Worm (Caenorhabditis elegans) whole organism, young adult: ENCODE measurements around the gene VB0395L.1.
A peak's percentile ranks its signal among the peaks of the same experiment; 100 is the strongest.

ENCODE experiments used
- B0261.1 ChIP-seq: sonication (generic microtip); optimal IDR thresholded peaks from 2 replicates; lab custom pipeline; 2016; ENCODE audit warnings: mild to moderate bottlenecking, missing genetic modification characterization, moderate library complexity, missing compliant biosample characterization
- D2030.7 ChIP-seq: fragments of 200-800 bp; sonication (Bioruptor generic); IDR thresholded peaks from 2 replicates; pipeline ENCODE4 v1.3.6; 2022; ENCODE audit warnings: missing genetic modification reagents, missing genetic modification characterization, missing compliant biosample characterization
- F23B12.7 ChIP-seq: sonication (generic microtip); optimal IDR thresholded peaks from 2 replicates; lab custom pipeline; 2017; ENCODE audit warnings: missing genetic modification characterization, mild to moderate bottlenecking, missing compliant biosample characterization, antibody characterized with exemption, moderate library complexity; ENCODE audit not compliant: insufficient read depth
- F55B11.4 ChIP-seq: sonication (generic microtip); optimal IDR thresholded peaks from 2 replicates; lab custom pipeline; 2016; ENCODE audit warnings: missing compliant biosample characterization, missing genetic modification characterization, borderline replicate concordance; ENCODE audit not compliant: insufficient read depth
- Y56A3A.18 ChIP-seq: fragments of 200-800 bp; sonication (Bioruptor generic); IDR thresholded peaks from 2 replicates; pipeline ENCODE4 v1.3.6; 2022; ENCODE audit warnings: missing genetic modification reagents, missing genetic modification characterization, missing compliant biosample characterization
- ama-1 ChIP-seq, 3 experiments: fragments of 150-350 bp in 1 of 3; sonication (generic microtip) in 2 of 3; optimal IDR thresholded peaks; 2 replicates each; lab custom pipeline; 2014 to 2018; ENCODE audit warnings: missing biosample characterization in 2 of 3, missing genetic modification characterization in 2 of 3, missing genetic modification reagents in 2 of 3
- attf-3 ChIP-seq: fragments of 200-800 bp; sonication (Bioruptor generic); conservative IDR thresholded peaks from 2 replicates; pipeline ENCODE4 v1.3.6; 2022; ENCODE audit warnings: missing genetic modification reagents, missing genetic modification characterization, missing compliant biosample characterization
- bed-1 ChIP-seq: fragments of 200-800 bp; sonication (Bioruptor generic); IDR thresholded peaks from 2 replicates; pipeline ENCODE4 v1.3.6; 2022; ENCODE audit warnings: missing genetic modification reagents, missing genetic modification characterization, missing compliant biosample characterization
- ccch-3 ChIP-seq: fragments of 200-800 bp; sonication (Bioruptor generic); optimal IDR thresholded peaks from 2 replicates; lab custom pipeline; 2018; ENCODE audit warnings: mild to moderate bottlenecking, missing genetic modification characterization, missing compliant biosample characterization
- ceh-40 ChIP-seq: fragments of 200-800 bp; sonication (Bioruptor generic); IDR thresholded peaks from 2 replicates; pipeline ENCODE4 v1.3.6; 2022; ENCODE audit warnings: missing genetic modification characterization, missing compliant biosample characterization
- ceh-79 ChIP-seq: sonication (generic microtip); optimal IDR thresholded peaks from 2 replicates; lab custom pipeline; 2017; ENCODE audit warnings: mild to moderate bottlenecking, missing genetic modification characterization, missing compliant biosample characterization
- ceh-91 ChIP-seq: fragments of 200-800 bp; sonication (Bioruptor generic); IDR thresholded peaks from 2 replicates; pipeline ENCODE4 v1.3.6; 2022; ENCODE audit warnings: missing genetic modification reagents, missing genetic modification characterization, missing compliant biosample characterization
- egl-18 ChIP-seq: fragments of 200-800 bp; sonication (Bioruptor generic); IDR thresholded peaks from 2 replicates; pipeline ENCODE4 v1.3.6; 2022; ENCODE audit warnings: missing genetic modification reagents, missing genetic modification characterization, missing compliant biosample characterization
- egl-44 ChIP-seq: fragments of 200-800 bp; sonication (Bioruptor generic); IDR thresholded peaks from 2 replicates; pipeline ENCODE4 v1.3.6; 2022; ENCODE audit warnings: missing genetic modification reagents, missing genetic modification characterization, missing compliant biosample characterization
- egrh-3 ChIP-seq: fragments of 200-800 bp; sonication (Bioruptor generic); IDR thresholded peaks from 2 replicates; pipeline ENCODE4 v1.3.6; 2022; ENCODE audit warnings: missing genetic modification reagents, missing genetic modification characterization, missing compliant biosample characterization
- ekl-4 ChIP-seq: fragments of 200-800 bp; sonication (Bioruptor generic); IDR thresholded peaks from 2 replicates; pipeline ENCODE4 v1.3.6; 2022; ENCODE audit warnings: missing genetic modification reagents, missing genetic modification characterization, missing compliant biosample characterization
- gei-17 ChIP-seq: fragments of 200-800 bp; sonication (Bioruptor generic); optimal IDR thresholded peaks from 2 replicates; lab custom pipeline; 2018; ENCODE audit warnings: mild to moderate bottlenecking, missing genetic modification characterization, missing compliant biosample characterization
- hsf-1 ChIP-seq: fragments of 200-800 bp; sonication (Bioruptor generic); IDR thresholded peaks from 2 replicates; pipeline ENCODE4 v1.3.6; 2022; ENCODE audit warnings: missing genetic modification reagents, missing genetic modification characterization, missing compliant biosample characterization
- lin-26 ChIP-seq: fragments of 200-800 bp; sonication (Bioruptor generic); IDR thresholded peaks from 2 replicates; pipeline ENCODE4 v1.3.6; 2022; ENCODE audit warnings: missing genetic modification reagents, missing genetic modification characterization, missing compliant biosample characterization
- lin-35 ChIP-seq, 3 experiments: fragments of 150-350 bp in 2 of 3; sonication (generic microtip) in 1 of 3; optimal IDR thresholded peaks; 2 replicates each; lab custom pipeline; 2014 to 2018; ENCODE audit warnings: missing biosample characterization in 3 of 3, missing genetic modification characterization in 3 of 3, missing genetic modification reagents in 3 of 3
- lsl-1 ChIP-seq: fragments of 200-800 bp; sonication (Bioruptor generic); optimal IDR thresholded peaks from 2 replicates; lab custom pipeline; 2018; ENCODE audit warnings: mild to moderate bottlenecking, missing genetic modification characterization, moderate library complexity, missing compliant biosample characterization
- madf-3 ChIP-seq: fragments of 200-800 bp; sonication (Bioruptor generic); IDR thresholded peaks from 2 replicates; pipeline ENCODE4 v1.3.6; 2022; ENCODE audit warnings: missing genetic modification reagents, missing genetic modification characterization, missing compliant biosample characterization
- madf-6 ChIP-seq: fragments of 200-800 bp; sonication (Bioruptor generic); IDR thresholded peaks from 2 replicates; pipeline ENCODE4 v1.3.6; 2022; ENCODE audit warnings: missing genetic modification reagents, missing genetic modification characterization, missing compliant biosample characterization
- madf-8 ChIP-seq: fragments of 200-800 bp; sonication (Bioruptor generic); conservative IDR thresholded peaks from 2 replicates; pipeline ENCODE4 v1.3.6; 2022; ENCODE audit warnings: missing genetic modification reagents, missing genetic modification characterization, missing compliant biosample characterization
- mcd-1 ChIP-seq: fragments of 200-800 bp; sonication (Bioruptor generic); IDR thresholded peaks from 2 replicates; pipeline ENCODE4 v1.3.6; 2022; ENCODE audit warnings: missing genetic modification reagents, missing genetic modification characterization, missing compliant biosample characterization
- nhr-27 ChIP-seq: fragments of 200-800 bp; sonication (Bioruptor generic); optimal IDR thresholded peaks from 2 replicates; lab custom pipeline; 2018; ENCODE audit warnings: mild to moderate bottlenecking, missing genetic modification characterization, moderate library complexity, missing compliant biosample characterization
- rcor-1 ChIP-seq: fragments of 200-800 bp; sonication (Bioruptor generic); IDR thresholded peaks from 2 replicates; pipeline ENCODE4 v1.3.6; 2022; ENCODE audit warnings: missing genetic modification reagents, missing genetic modification characterization, missing compliant biosample characterization
- repo-1 ChIP-seq: sonication (generic microtip); optimal IDR thresholded peaks from 2 replicates; lab custom pipeline; 2017; ENCODE audit warnings: mild to moderate bottlenecking, missing genetic modification characterization, missing compliant biosample characterization
- rpc-1 ChIP-seq, 2 experiments: fragments of 150-350 bp in 1 of 2; sonication (generic microtip) in 1 of 2; optimal IDR thresholded peaks; 2 replicates each; lab custom pipeline; 2014 to 2018; ENCODE audit warnings: missing biosample characterization in 1 of 2, missing genetic modification characterization in 1 of 2, missing genetic modification reagents in 1 of 2, missing genotype in 1 of 2
- snpc-3.4 ChIP-seq: sonication (generic microtip); optimal IDR thresholded peaks from 2 replicates; lab custom pipeline; 2017; ENCODE audit warnings: missing genetic modification characterization, mild to moderate bottlenecking, missing compliant biosample characterization, antibody characterized with exemption, moderate library complexity, missing genotype, missing genetic modification reagents
- snpc-4 ChIP-seq, 5 experiments: fragments of 150-350 bp in 1 of 5; sonication (generic microtip) in 4 of 5; optimal IDR thresholded peaks; 2 replicates each; lab custom pipeline; 2014 to 2018; ENCODE audit warnings: missing genetic modification characterization in 5 of 5, missing biosample characterization in 3 of 5, antibody characterized with exemption in 2 of 5, mild to moderate bottlenecking in 2 of 5, missing compliant biosample characterization in 2 of 5, missing genotype in 2 of 5, moderate library complexity in 2 of 5, missing genetic modification reagents in 1 of 5
- tbp1 ChIP-seq: fragments of 200-800 bp; sonication (Bioruptor generic); optimal IDR thresholded peaks from 2 replicates; lab custom pipeline; 2018; ENCODE audit warnings: mild to moderate bottlenecking, missing genetic modification characterization, missing compliant biosample characterization
- xnd-1 ChIP-seq: sonication (generic microtip); optimal IDR thresholded peaks from 2 replicates; lab custom pipeline; 2016; ENCODE audit warnings: missing genotype, missing genetic modification reagents, missing genetic modification characterization, missing compliant biosample characterization
- zfh-2 ChIP-seq: fragments of 200-800 bp; sonication (Bioruptor generic); conservative IDR thresholded peaks from 2 replicates; pipeline ENCODE4 v1.3.6; 2022; ENCODE audit warnings: missing genetic modification reagents, missing genetic modification characterization, missing compliant biosample characterization

The VB0395L.1 gene

ce11 chrX:16006529-16006928 lies 10.3 kb downstream of the VB0395L.1 start, which contains the start of gene C09G1.4:
C09G1.4 (minus strand) TSS chrX:16006629.
- TF ChIP-seq lsl-1 (GFP tag; lab: Kevin White, UChicago) (no peak), rcor-1 (GFP tag; lab: Robert Waterston, UW) (no peak), egl-44 (GFP tag; lab: Robert Waterston, UW) (no peak), ama-1 (optimal IDR thresholded peaks at IDR 0.05; lab: Kevin White, UChicago) (no peak), ama-1 (GFP tag; optimal IDR thresholded peaks at IDR 0.05; lab: Kevin White, UChicago) (no peak), madf-8 (GFP tag; lab: Robert Waterston, UW) (no peak), tbp1 (GFP tag; lab: Kevin White, UChicago) (no peak), nhr-27 (tag; lab: Kevin White, UChicago) (no peak), attf-3 (GFP tag; lab: Robert Waterston, UW) (no peak), egl-18 (GFP tag; lab: Robert Waterston, UW) (no peak), mcd-1 (GFP tag; lab: Robert Waterston, UW) (no peak), gei-17 (GFP tag; lab: Kevin White, UChicago) (no peak), lin-35 (GFP tag; optimal IDR thresholded peaks at IDR 0.05; lab: Kevin White, UChicago) (no peak), ccch-3 (GFP tag; lab: Kevin White, UChicago) (no peak), repo-1 (no peak), ceh-91 (GFP tag; lab: Robert Waterston, UW) (no peak), snpc-3.4 (no peak), ceh-40 (no peak), xnd-1 (tag; lab: Kevin White, UChicago) (no peak), ceh-79 (tag; lab: Kevin White, UChicago) (no peak), F23B12.7 (tag; lab: Kevin White, UChicago) (no peak)

ce11 chrX:16002794-16003193 lies 14.0 kb downstream of the VB0395L.1 start:
- TF ChIP-seq ccch-3 (GFP tag; lab: Kevin White, UChicago) (no peak), snpc-4 (GFP tag; optimal IDR thresholded peaks at IDR 0.05; lab: Kevin White, UChicago) (no peak), snpc-4 (tag; optimal IDR thresholded peaks at IDR 0.05; lab: Kevin White, UChicago) (peak in 2 of 4 experiments; percentile 12 to 56), zfh-2 (0 out of 2 replicates have a peak, but pooled peaks have one; percentile 34), madf-3 (GFP tag; lab: Robert Waterston, UW) (peak; percentile 65; the same call in 1 of the 2 replicates), B0261.1 (tag; lab: Kevin White, UChicago) (peak; percentile 25), madf-6 (0 out of 2 replicates have a peak, but pooled peaks have one; percentile 26), F55B11.4 (no peak), tbp1 (GFP tag; lab: Kevin White, UChicago) (peak; percentile 45), Y56A3A.18 (GFP tag; lab: Robert Waterston, UW) (0 out of 2 replicates have a peak, but pooled peaks have one; percentile 48), bed-1 (GFP tag; lab: Robert Waterston, UW) (no peak), hsf-1 (GFP tag; lab: Robert Waterston, UW) (peak; percentile 28; the same call in 1 of the 2 replicates), rpc-1 (optimal IDR thresholded peaks at IDR 0.05; lab: Kevin White, UChicago) (peak; percentile 36), rpc-1 (tag; optimal IDR thresholded peaks at IDR 0.05; lab: Kevin White, UChicago) (peak; percentile 60), ekl-4 (GFP tag; lab: Robert Waterston, UW) (peak; percentile 39; the same call in 1 of the 2 replicates), egrh-3 (GFP tag; lab: Robert Waterston, UW) (0 out of 2 replicates have a peak, but pooled peaks have one; percentile 5), D2030.7 (peak; percentile 59), lin-26 (GFP tag; lab: Robert Waterston, UW) (peak; percentile 28; the same call in 1 of the 2 replicates)
